Worm (Caenorhabditis elegans) whole organism, L2 larva: Measurements from ENCODE around the gene H28G03.2.

Experiments
- C34F6.9 ChIP-seq: fragments of 150-350 bp; optimal IDR thresholded peaks from 2 replicates; lab custom pipeline; 2014; ENCODE audit warnings: missing biosample characterization, missing genetic modification characterization
- F13H6.1 ChIP-seq: sonication (generic microtip); optimal IDR thresholded peaks from 2 replicates; lab custom pipeline; 2016; ENCODE audit warnings: missing genetic modification characterization, missing compliant biosample characterization
- ZK546.5 ChIP-seq: sonication (generic microtip); optimal IDR thresholded peaks from 2 replicates; lab custom pipeline; 2017; ENCODE audit warnings: missing biosample characterization, missing genetic modification characterization
- alr-1 ChIP-seq: fragments of 150-350 bp; optimal IDR thresholded peaks from 2 replicates; lab custom pipeline; 2014; ENCODE audit warnings: missing biosample characterization, missing genetic modification characterization
- aly-2 ChIP-seq: fragments of 150-350 bp; optimal IDR thresholded peaks from 2 replicates; lab custom pipeline; 2014; ENCODE audit warnings: missing biosample characterization, missing genetic modification characterization
- ama-1 ChIP-seq: fragments of 150-350 bp; optimal IDR thresholded peaks from 2 replicates; lab custom pipeline; 2018; ENCODE audit warnings: inconsistent platforms
- blmp-1 ChIP-seq: sonication (generic microtip); optimal IDR thresholded peaks from 2 replicates; lab custom pipeline; 2017; ENCODE audit warnings: missing genetic modification characterization, mild to moderate bottlenecking, missing compliant biosample characterization, antibody characterized with exemption, moderate library complexity; ENCODE audit not compliant: insufficient read depth
- crh-2 ChIP-seq: sonication (generic microtip); optimal IDR thresholded peaks from 2 replicates; lab custom pipeline; 2017; ENCODE audit warnings: missing biosample characterization, missing genetic modification characterization
- elt-3 ChIP-seq: sonication (generic microtip); optimal IDR thresholded peaks from 2 replicates; lab custom pipeline; 2017; ENCODE audit warnings: missing biosample characterization, missing genetic modification characterization
- fos-1 ChIP-seq: fragments of 150-350 bp; optimal IDR thresholded peaks from 2 replicates; lab custom pipeline; 2014; ENCODE audit warnings: missing biosample characterization, missing genetic modification characterization
- gmeb-1 ChIP-seq: fragments of 150-350 bp; optimal IDR thresholded peaks from 2 replicates; lab custom pipeline; 2014; ENCODE audit warnings: missing biosample characterization, missing genetic modification characterization
- lin-11 ChIP-seq: fragments of 150-350 bp; sonication (generic microtip); optimal IDR thresholded peaks from 2 replicates; lab custom pipeline; 2014; ENCODE audit warnings: missing biosample characterization, missing genetic modification characterization, inconsistent platforms, mixed read lengths
- lin-13 ChIP-seq: fragments of 150-350 bp; optimal IDR thresholded peaks from 2 replicates; lab custom pipeline; 2014; ENCODE audit warnings: missing biosample characterization, missing genetic modification reagents, missing genetic modification characterization
- lin-39 ChIP-seq: fragments of 150-350 bp; optimal IDR thresholded peaks from 2 replicates; lab custom pipeline; 2014; ENCODE audit warnings: missing biosample characterization, missing genetic modification reagents, missing genetic modification characterization
- lsy-2 ChIP-seq, 2 experiments: fragments of 150-350 bp in 1 of 2; sonication (generic microtip) in 1 of 2; optimal IDR thresholded peaks; 2 replicates each; lab custom pipeline; 2014 to 2017; ENCODE audit warnings: missing biosample characterization in 2 of 2, missing genetic modification characterization in 2 of 2
- mbf-1 ChIP-seq: sonication (generic microtip); optimal IDR thresholded peaks from 2 replicates; lab custom pipeline; 2017; ENCODE audit warnings: missing biosample characterization, missing genetic modification characterization
- mdl-1 ChIP-seq, 2 experiments: fragments of 150-350 bp in 1 of 2; sonication (generic microtip) in 1 of 2; optimal IDR thresholded peaks; 2 replicates each; lab custom pipeline; 2017; ENCODE audit warnings: missing biosample characterization in 2 of 2, missing genetic modification characterization in 2 of 2
- nhr-10 ChIP-seq: sonication (generic microtip); optimal IDR thresholded peaks from 2 replicates; lab custom pipeline; 2017; ENCODE audit warnings: missing biosample characterization, missing genetic modification characterization
- nhr-11 ChIP-seq: fragments of 150-350 bp; optimal IDR thresholded peaks from 2 replicates; lab custom pipeline; 2014; ENCODE audit warnings: missing biosample characterization, missing genetic modification characterization
- nhr-129 ChIP-seq: fragments of 150-350 bp; optimal IDR thresholded peaks from 2 replicates; lab custom pipeline; 2014; ENCODE audit warnings: missing biosample characterization, missing genetic modification characterization
- nhr-21 ChIP-seq: fragments of 150-350 bp; optimal IDR thresholded peaks from 2 replicates; lab custom pipeline; 2014; ENCODE audit warnings: missing biosample characterization, missing genetic modification characterization
- nhr-237 ChIP-seq: fragments of 150-350 bp; optimal IDR thresholded peaks from 2 replicates; lab custom pipeline; 2014; ENCODE audit warnings: missing biosample characterization, missing genetic modification characterization
- nhr-6 ChIP-seq: fragments of 150-350 bp; optimal IDR thresholded peaks from 2 replicates; lab custom pipeline; 2014; ENCODE audit warnings: missing biosample characterization, missing genetic modification characterization
- nhr-77 ChIP-seq: fragments of 150-350 bp; optimal IDR thresholded peaks from 2 replicates; lab custom pipeline; 2014; ENCODE audit warnings: missing biosample characterization, missing genetic modification characterization
- peb-1 ChIP-seq: fragments of 150-350 bp; optimal IDR thresholded peaks from 2 replicates; lab custom pipeline; 2014; ENCODE audit warnings: missing biosample characterization, missing genetic modification characterization
- sem-4 ChIP-seq: fragments of 150-350 bp; optimal IDR thresholded peaks from 2 replicates; lab custom pipeline; 2014; ENCODE audit warnings: missing biosample characterization, missing genetic modification reagents, missing genetic modification characterization
- skn-1 ChIP-seq: sonication (generic microtip); optimal IDR thresholded peaks from 2 replicates; lab custom pipeline; 2017; ENCODE audit warnings: missing biosample characterization, missing genetic modification characterization
- sma-3 ChIP-seq: sonication (generic microtip); optimal IDR thresholded peaks from 2 replicates; lab custom pipeline; 2016; ENCODE audit warnings: missing genetic modification reagents, missing genetic modification characterization, missing compliant biosample characterization
- sma-9 ChIP-seq, 2 experiments: fragments of 150-350 bp in 1 of 2; sonication (generic microtip) in 1 of 2; optimal IDR thresholded peaks; 2 replicates each; lab custom pipeline; 2014 to 2016; ENCODE audit warnings: missing genetic modification characterization in 2 of 2, mild to moderate bottlenecking in 1 of 2, missing biosample characterization in 1 of 2, missing compliant biosample characterization in 1 of 2, missing genetic modification reagents in 1 of 2, moderate library complexity in 1 of 2
- snpc-4 ChIP-seq: fragments of 150-350 bp; optimal IDR thresholded peaks from 2 replicates; lab custom pipeline; 2014; ENCODE audit warnings: missing biosample characterization, missing genetic modification characterization
- unc-55 ChIP-seq: fragments of 150-350 bp; sonication (generic microtip); optimal IDR thresholded peaks from 3 replicates; lab custom pipeline; 2014; ENCODE audit warnings: missing biosample characterization, missing genetic modification reagents, missing genetic modification characterization
- zag-1 ChIP-seq: fragments of 150-350 bp; optimal IDR thresholded peaks from 2 replicates; lab custom pipeline; 2014; ENCODE audit warnings: missing biosample characterization, missing genetic modification characterization
- ztf-1 ChIP-seq: fragments of 200-800 bp; sonication (Bioruptor generic); conservative IDR thresholded peaks from 2 replicates; pipeline ENCODE4 v1.3.6; 2022; ENCODE audit warnings: missing genetic modification characterization, missing compliant biosample characterization
- ztf-11 ChIP-seq: sonication (generic microtip); optimal IDR thresholded peaks from 2 replicates; lab custom pipeline; 2017; ENCODE audit warnings: missing biosample characterization, missing genetic modification characterization
- ztf-4 ChIP-seq: fragments of 150-350 bp; optimal IDR thresholded peaks from 2 replicates; lab custom pipeline; 2014; ENCODE audit warnings: missing biosample characterization, missing genetic modification characterization

H28G03.2 gene

ce11 chrX:5210524-5210923 lies 5.0 kb downstream of the H28G03.2 start (continued):
- TF ChIP-seq nhr-21 (tag; lab: Kevin White, UChicago), result no peak
- no peak for TF ChIP-seq lin-39 (tag; lab: Kevin White, UChicago)
- no peak for TF ChIP-seq nhr-11 (tag; lab: Kevin White, UChicago)
- no peak for TF ChIP-seq ztf-1 (GFP tag; lab: Robert Waterston, UW)

ce11 chrX:5210927-5211655 lies 5.5 kb downstream of the H28G03.2 start:
- TF ChIP-seq F13H6.1 (no peak), sma-9 (GFP tag; optimal IDR thresholded peaks at IDR 0.05; lab: Kevin White, UChicago) (peak; percentile 6), sma-9 (tag; optimal IDR thresholded peaks at IDR 0.05; lab: Kevin White, UChicago) (no peak)

ce11 chrX:5213032-5213431 lies 7.5 kb downstream of the H28G03.2 start:
- TF ChIP-seq aly-2 (tag; lab: Kevin White, UChicago) (no peak), lin-39 (tag; lab: Kevin White, UChicago) (no peak), nhr-129 (peak; percentile 98), alr-1 (tag; lab: Kevin White, UChicago) (no peak), lin-13 (peak; percentile 20), nhr-21 (tag; lab: Kevin White, UChicago) (no peak), elt-3 (tag; lab: Kevin White, UChicago) (no peak), snpc-4 (tag; lab: Kevin White, UChicago) (no peak), skn-1 (tag; lab: Kevin White, UChicago) (no peak), ztf-4 (tag; lab: Kevin White, UChicago) (no peak), nhr-11 (tag; lab: Kevin White, UChicago) (peak; percentile 11), lsy-2 (tag; optimal IDR thresholded peaks at IDR 0.05; lab: Kevin White, UChicago) (peak in 1 of 2 experiments; percentile 15), mdl-1 (tag; optimal IDR thresholded peaks at IDR 0.05; lab: Kevin White, UChicago) (no peak), ama-1 (peak; percentile 17), nhr-10 (tag; lab: Kevin White, UChicago) (no peak), nhr-6 (no peak), lin-11 (tag; lab: Kevin White, UChicago) (no peak), sma-9 (GFP tag; optimal IDR thresholded peaks at IDR 0.05; lab: Kevin White, UChicago) (peak; percentile 1), sma-9 (tag; optimal IDR thresholded peaks at IDR 0.05; lab: Kevin White, UChicago) (no peak), mbf-1 (tag; lab: Kevin White, UChicago) (no peak), sem-4 (tag; lab: Kevin White, UChicago) (peak; percentile 50), zag-1 (tag; lab: Kevin White, UChicago) (peak; percentile 19), unc-55 (no peak)

ce11 chrX:5213565-5213964 lies 8.0 kb downstream of the H28G03.2 start:
- TF ChIP-seq crh-2, result peak; percentile 72
- TF ChIP-seq sem-4 (tag; lab: Kevin White, UChicago), result no peak
- no peak for TF ChIP-seq mdl-1 (tag; optimal IDR thresholded peaks at IDR 0.05; lab: Kevin White, UChicago)
- TF ChIP-seq ztf-1 (GFP tag; lab: Robert Waterston, UW), result no peak
- no peak for TF ChIP-seq peb-1 (tag; lab: Kevin White, UChicago)
- no peak for TF ChIP-seq blmp-1 (tag; lab: Kevin White, UChicago)
- TF ChIP-seq fos-1 (tag; lab: Kevin White, UChicago), result peak; percentile 94
- TF ChIP-seq nhr-77, result no peak
- TF ChIP-seq ztf-11, result no peak
- no peak for TF ChIP-seq zag-1 (tag; lab: Kevin White, UChicago)
- TF ChIP-seq skn-1 (tag; lab: Kevin White, UChicago), result no peak
- TF ChIP-seq C34F6.9 (tag; lab: Kevin White, UChicago), result no peak
- TF ChIP-seq gmeb-1, result peak; percentile 53
- peak; percentile 59 for TF ChIP-seq F13H6.1
- peak; percentile 71 for TF ChIP-seq sma-9 (GFP tag; optimal IDR thresholded peaks at IDR 0.05; lab: Kevin White, UChicago)
- no peak for TF ChIP-seq sma-9 (tag; optimal IDR thresholded peaks at IDR 0.05; lab: Kevin White, UChicago)
- no peak for TF ChIP-seq elt-3 (tag; lab: Kevin White, UChicago)
- TF ChIP-seq lsy-2 (tag; optimal IDR thresholded peaks at IDR 0.05; lab: Kevin White, UChicago), result peak in 1 of 2 experiments; percentile 9
- no peak for TF ChIP-seq nhr-237 (tag; lab: Kevin White, UChicago)
- TF ChIP-seq nhr-129, result peak; percentile 93
- no peak for TF ChIP-seq ZK546.5 (tag; lab: Kevin White, UChicago)
- no peak for TF ChIP-seq nhr-10 (tag; lab: Kevin White, UChicago)
- TF ChIP-seq sma-3 (GFP tag; lab: Kevin White, UChicago), result peak; percentile 1
- no peak for TF ChIP-seq lin-13
- TF ChIP-seq nhr-21 (tag; lab: Kevin White, UChicago), result peak; percentile 66
